Fruit fly (Drosophila melanogaster) whole organism, embryonic: ENCODE results near the gene CG12224.
A peak's percentile ranks its signal among the peaks of the same experiment; 100 is the strongest.

Experiments
- Ada2b ChIP-seq: fragments of 200-800 bp; sonication (Bioruptor generic); IDR thresholded peaks from 2 replicates; pipeline ENCODE4 v1.3.6; 2022; ENCODE audit warnings: missing biosample characterization, missing genetic modification characterization
- Adf1 ChIP-seq: fragments of 200-800 bp; sonication (Bioruptor generic); IDR thresholded peaks from 2 replicates; pipeline ENCODE4 v1.3.6; 2022; ENCODE audit warnings: missing biosample characterization, missing genetic modification characterization
- Aef1 ChIP-seq: fragments of 200-800 bp; sonication (Bioruptor generic); IDR thresholded peaks from 3 replicates; pipeline ENCODE4 v1.3.6; 2022; ENCODE audit warnings: missing biosample characterization, missing genetic modification characterization
- BEAF-32 ChIP-seq: fragments of 200-800 bp; sonication (Bioruptor generic); optimal IDR thresholded peaks from 3 replicates; lab custom pipeline; 2017; ENCODE audit warnings: missing biosample characterization, missing genetic modification characterization, mild to moderate bottlenecking, moderate library complexity, missing genetic modification reagents
- BtbVII ChIP-seq: fragments of 200-800 bp; sonication (Bioruptor generic); optimal IDR thresholded peaks from 3 replicates; lab custom pipeline; 2017; ENCODE audit warnings: missing biosample characterization, mild to moderate bottlenecking, missing genetic modification characterization
- CG10147 ChIP-seq: fragments of 200-800 bp; sonication (Bioruptor generic); optimal IDR thresholded peaks from 2 replicates; lab custom pipeline; 2019; ENCODE audit warnings: missing biosample characterization, mild to moderate bottlenecking, missing genetic modification characterization, moderate library complexity
- CG12071 ChIP-seq: fragments of 200-800 bp; sonication (Bioruptor generic); optimal IDR thresholded peaks from 3 replicates; lab custom pipeline; 2018; ENCODE audit warnings: missing biosample characterization, mild to moderate bottlenecking, missing genetic modification characterization
- CG12299 ChIP-seq: fragments of 200-800 bp; sonication (Bioruptor generic); optimal IDR thresholded peaks from 2 replicates; lab custom pipeline; 2018; ENCODE audit warnings: missing biosample characterization, mild to moderate bottlenecking, missing genetic modification characterization
- CG1233 ChIP-seq: fragments of 200-800 bp; sonication (Bioruptor generic); optimal IDR thresholded peaks from 4 replicates; lab custom pipeline; 2018; ENCODE audit warnings: missing biosample characterization, mild to moderate bottlenecking, missing genetic modification characterization
- CG12659 ChIP-seq: fragments of 200-800 bp; sonication (Bioruptor generic); optimal IDR thresholded peaks from 3 replicates; lab custom pipeline; 2017; ENCODE audit warnings: mild to moderate bottlenecking, missing biosample characterization, missing genetic modification reagents, missing genetic modification characterization
- CG13894 ChIP-seq: fragments of 200-800 bp; sonication (Bioruptor generic); optimal IDR thresholded peaks from 3 replicates; lab custom pipeline; 2018; ENCODE audit warnings: missing biosample characterization, mild to moderate bottlenecking, missing genetic modification characterization, moderate library complexity
- CG14860 ChIP-seq: fragments of 200-800 bp; sonication (Bioruptor generic); IDR thresholded peaks from 3 replicates; pipeline ENCODE4 v1.3.6; 2022; ENCODE audit warnings: missing biosample characterization, missing genetic modification characterization; ENCODE audit not compliant: partially characterized antibody
- CG18262 ChIP-seq: fragments of 200-800 bp; optimal IDR thresholded peaks from 3 replicates; lab custom pipeline; 2019; ENCODE audit warnings: missing biosample characterization, mild to moderate bottlenecking, missing genetic modification characterization, moderate library complexity
- CG18619 ChIP-seq: fragments of 200-800 bp; sonication (Bioruptor generic); optimal IDR thresholded peaks from 3 replicates; lab custom pipeline; 2017; ENCODE audit warnings: missing biosample characterization, mild to moderate bottlenecking, missing genetic modification characterization
- CG2678 ChIP-seq: fragments of 200-800 bp; sonication (Bioruptor generic); optimal IDR thresholded peaks from 3 replicates; lab custom pipeline; 2019; ENCODE audit warnings: missing biosample characterization, mild to moderate bottlenecking, missing genetic modification characterization, moderate library complexity
- CG2712 ChIP-seq: fragments of 200-800 bp; optimal IDR thresholded peaks from 3 replicates; lab custom pipeline; 2019; ENCODE audit warnings: missing biosample characterization, mild to moderate bottlenecking, missing genetic modification characterization, moderate library complexity
- CG31224 ChIP-seq: fragments of 200-800 bp; sonication (Bioruptor generic); IDR thresholded peaks from 2 replicates; pipeline ENCODE4 v1.3.6; 2022; ENCODE audit warnings: missing biosample characterization, missing genetic modification characterization
- CG31365 ChIP-seq: fragments of 200-800 bp; sonication (Bioruptor generic); optimal IDR thresholded peaks from 2 replicates; lab custom pipeline; 2018; ENCODE audit warnings: missing biosample characterization, mild to moderate bottlenecking, missing genetic modification characterization
- CG43689 ChIP-seq: fragments of 200-800 bp; sonication (Bioruptor generic); IDR thresholded peaks from 2 replicates; pipeline ENCODE4 v1.3.6; 2022; ENCODE audit warnings: missing biosample characterization, missing genetic modification characterization
- CG4404 ChIP-seq: fragments of 200-800 bp; sonication (Bioruptor generic); IDR thresholded peaks from 2 replicates; pipeline ENCODE4 v1.3.6; 2022; ENCODE audit warnings: missing biosample characterization, missing genetic modification characterization
- CG4617 ChIP-seq: fragments of 200-800 bp; sonication (Bioruptor generic); optimal IDR thresholded peaks from 3 replicates; lab custom pipeline; 2016; ENCODE audit warnings: missing biosample characterization, missing genetic modification characterization, borderline replicate concordance
- CG4730 ChIP-seq: fragments of 200-800 bp; sonication (Bioruptor generic); IDR thresholded peaks from 2 replicates; pipeline ENCODE4 v1.3.6; 2022; ENCODE audit warnings: missing biosample characterization, missing genetic modification characterization
- CG6272 ChIP-seq: fragments of 200-800 bp; sonication (Bioruptor generic); IDR thresholded peaks from 2 replicates; pipeline ENCODE4 v1.3.6; 2022; ENCODE audit warnings: missing biosample characterization, missing genetic modification characterization
- CG6813 ChIP-seq: fragments of 200-800 bp; sonication (Bioruptor generic); optimal IDR thresholded peaks from 2 replicates; lab custom pipeline; 2017; ENCODE audit warnings: missing biosample characterization, missing genetic modification characterization, mild to moderate bottlenecking, moderate library complexity, missing genetic modification reagents
- CG8089 ChIP-seq: fragments of 200-800 bp; sonication (Bioruptor generic); optimal IDR thresholded peaks from 3 replicates; lab custom pipeline; 2016; ENCODE audit warnings: missing biosample characterization, missing genetic modification characterization
- CG9932 ChIP-seq: fragments of 200-800 bp; sonication (Bioruptor generic); IDR thresholded peaks from 2 replicates; pipeline ENCODE4 v1.3.6; 2022; ENCODE audit warnings: missing biosample characterization, missing genetic modification characterization
- Dip3 ChIP-seq: fragments of 200-800 bp; sonication (Bioruptor generic); optimal IDR thresholded peaks from 3 replicates; lab custom pipeline; 2016; ENCODE audit warnings: missing biosample characterization, missing genetic modification characterization
- Dref ChIP-seq: fragments of 200-800 bp; sonication (Bioruptor generic); IDR thresholded peaks from 2 replicates; pipeline ENCODE4 v1.3.6; 2022; ENCODE audit warnings: missing biosample characterization, missing genetic modification characterization
- Fer1 ChIP-seq: fragments of 200-800 bp; sonication (Bioruptor generic); optimal IDR thresholded peaks from 2 replicates; lab custom pipeline; 2017; ENCODE audit warnings: missing biosample characterization, mild to moderate bottlenecking, missing genetic modification characterization
- Fer2 ChIP-seq: fragments of 200-800 bp; sonication (Bioruptor generic); optimal IDR thresholded peaks from 2 replicates; lab custom pipeline; 2018; ENCODE audit warnings: missing biosample characterization, mild to moderate bottlenecking, missing genetic modification characterization, moderate library complexity
- Hmx ChIP-seq: fragments of 200-800 bp; sonication (Bioruptor generic); optimal IDR thresholded peaks from 2 replicates; lab custom pipeline; 2016; ENCODE audit warnings: missing biosample characterization, missing genetic modification characterization
- Mrtf ChIP-seq: fragments of 200-800 bp; sonication (Bioruptor generic); IDR thresholded peaks from 3 replicates; pipeline ENCODE4 v1.3.6; 2022; ENCODE audit warnings: missing biosample characterization, missing genetic modification characterization
- Sin3A ChIP-seq: fragments of >200 bp; optimal IDR thresholded peaks from 2 replicates; lab custom pipeline; 2018
- Spps ChIP-seq: fragments of 200-800 bp; sonication (Bioruptor generic); optimal IDR thresholded peaks from 2 replicates; lab custom pipeline; 2018; ENCODE audit warnings: missing biosample characterization, mild to moderate bottlenecking, missing genetic modification characterization
- ac ChIP-seq: fragments of 200-800 bp; sonication (Bioruptor generic); optimal IDR thresholded peaks from 3 replicates; lab custom pipeline; 2017; ENCODE audit warnings: missing biosample characterization, mild to moderate bottlenecking, missing genetic modification characterization
- corto ChIP-seq: fragments of 200-800 bp; sonication (Bioruptor generic); optimal IDR thresholded peaks from 2 replicates; lab custom pipeline; 2016; ENCODE audit warnings: missing biosample characterization, mild to moderate bottlenecking, missing genetic modification characterization, moderate library complexity
- da ChIP-seq: fragments of 200-800 bp; sonication (Bioruptor generic); optimal IDR thresholded peaks from 2 replicates; lab custom pipeline; 2016; ENCODE audit warnings: missing biosample characterization, missing genetic modification characterization
- dimm ChIP-seq: fragments of 200-800 bp; sonication (Bioruptor generic); IDR thresholded peaks from 2 replicates; pipeline ENCODE4 v1.3.6; 2022; ENCODE audit warnings: missing biosample characterization, missing genetic modification characterization
- ftz-f1 ChIP-seq: fragments of 200-800 bp; sonication (Bioruptor generic); optimal IDR thresholded peaks from 2 replicates; lab custom pipeline; 2016; ENCODE audit warnings: missing biosample characterization, missing genetic modification characterization
- gce ChIP-seq: fragments of 200-800 bp; sonication (Bioruptor generic); IDR thresholded peaks from 3 replicates; pipeline ENCODE4 v1.3.6; 2022; ENCODE audit warnings: missing biosample characterization, missing genetic modification characterization
- gcm2 ChIP-seq: fragments of 200-800 bp; sonication (Bioruptor generic); optimal IDR thresholded peaks from 2 replicates; lab custom pipeline; 2016; ENCODE audit warnings: missing biosample characterization, missing genetic modification characterization
- lov ChIP-seq, 2 experiments: fragments of 200-800 bp in 1 of 2; fragments of >200 bp in 1 of 2; sonication (Bioruptor generic) in 1 of 2; IDR thresholded peaks in 1 of 2; optimal IDR thresholded peaks in 1 of 2; 2 replicates in 1 of 2; 3 replicates in 1 of 2; pipeline versions ENCODE4 v1.3.6 to Lab custom; 2017 to 2022; ENCODE audit warnings: missing biosample characterization in 1 of 2, missing genetic modification characterization in 1 of 2
- nerfin-1 ChIP-seq: fragments of 200-800 bp; sonication (Bioruptor generic); optimal IDR thresholded peaks from 3 replicates; lab custom pipeline; 2019; ENCODE audit warnings: missing biosample characterization, mild to moderate bottlenecking, missing genetic modification characterization, moderate library complexity
- oc ChIP-seq: fragments of 200-800 bp; sonication (Bioruptor generic); optimal IDR thresholded peaks from 2 replicates; lab custom pipeline; 2018; ENCODE audit warnings: missing biosample characterization, mild to moderate bottlenecking, missing genetic modification characterization, moderate library complexity
- psq ChIP-seq: fragments of 200-800 bp; sonication (Bioruptor generic); optimal IDR thresholded peaks from 2 replicates; lab custom pipeline; 2017; ENCODE audit warnings: missing biosample characterization, missing genetic modification characterization
- slou ChIP-seq: fragments of 200-800 bp; sonication (Bioruptor generic); optimal IDR thresholded peaks from 3 replicates; lab custom pipeline; 2016; ENCODE audit warnings: missing biosample characterization, missing genetic modification characterization
- tna ChIP-seq: fragments of 200-800 bp; sonication (Bioruptor generic); IDR thresholded peaks from 2 replicates; pipeline ENCODE4 v1.3.6; 2022; ENCODE audit warnings: missing biosample characterization, missing genetic modification characterization; ENCODE audit not compliant: partially characterized antibody
- trem ChIP-seq: fragments of 200-800 bp; optimal IDR thresholded peaks from 3 replicates; lab custom pipeline; 2019; ENCODE audit warnings: missing biosample characterization, mild to moderate bottlenecking, missing genetic modification characterization, moderate library complexity
- unc-4 ChIP-seq: fragments of 200-800 bp; sonication (Bioruptor generic); IDR thresholded peaks from 2 replicates; pipeline ENCODE4 v1.3.6; 2022; ENCODE audit warnings: missing biosample characterization, missing genetic modification characterization; ENCODE audit not compliant: partially characterized antibody
- vnd ChIP-seq: fragments of 200-800 bp; sonication (Bioruptor generic); IDR thresholded peaks from 3 replicates; pipeline ENCODE4 v1.3.6; 2022; ENCODE audit warnings: missing biosample characterization, missing genetic modification characterization; ENCODE audit not compliant: partially characterized antibody

The CG12224 gene

DNA sequence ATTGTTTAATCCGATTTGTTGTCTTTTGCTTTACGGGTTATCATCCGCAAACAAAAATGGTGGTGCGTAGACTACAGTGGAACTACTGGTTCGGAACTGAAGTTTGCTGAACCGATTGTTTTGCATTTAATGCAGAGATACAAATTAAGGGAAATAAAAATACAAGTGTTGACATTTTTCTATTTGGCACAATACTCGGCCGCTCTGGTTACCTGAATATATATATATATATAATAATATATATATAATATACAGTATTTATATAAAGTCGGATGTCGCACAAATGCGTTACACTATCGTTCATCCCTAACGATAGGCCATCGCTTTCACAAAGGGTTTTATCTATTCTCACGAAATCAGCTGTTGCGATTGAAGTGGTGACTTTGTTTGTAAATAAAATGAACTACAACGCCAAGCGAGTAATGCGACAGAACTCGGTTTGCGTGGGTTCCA is 35.0 kb upstream of the CG12224 start, which contains the start of the genes DCAF12 and Spt3 (continued):
- TF ChIP-seq Fer1 (no peak), oc (tag; lab: Kevin White, UChicago) (no peak), CG31365 (tag; lab: Kevin White, UChicago) (no peak), Adf1 (GFP tag; lab: Robert Waterston, UW) (no peak), dimm (no peak), da (GFP tag; lab: Kevin White, UChicago) (no peak), CG2712 (peak; percentile 81), CG43689 (no peak), vnd (GFP tag; lab: Robert Waterston, UW) (peak; percentile 96), nerfin-1 (tag; lab: Kevin White, UChicago) (peak; percentile 54), BtbVII (GFP tag; lab: Kevin White, UChicago) (no peak), trem (tag; lab: Kevin White, UChicago) (peak; percentile 85), ac (GFP tag; lab: Kevin White, UChicago) (no peak), slou (GFP tag; lab: Kevin White, UChicago) (peak; percentile 7), psq (GFP tag; lab: Kevin White, UChicago) (peak; percentile 1), Spps (tag; lab: Kevin White, UChicago) (peak; percentile 28), CG18262 (tag; lab: Kevin White, UChicago) (no peak), Sin3A (lab: Kevin White, UChicago) (no peak), tna (GFP tag; lab: Robert Waterston, UW) (peak; percentile 82), CG13894 (no peak), CG12299 (peak; percentile 1), CG4730 (peak; percentile 32; the same call in 1 of the 2 replicates), CG8089 (no peak), CG18619 (GFP tag; lab: Kevin White, UChicago) (no peak), CG6272 (GFP tag; lab: Robert Waterston, UW) (peak; percentile 72), ftz-f1 (no peak), Ada2b (GFP tag; lab: Robert Waterston, UW) (no peak), Fer2 (peak; percentile 27), CG6813 (GFP tag; lab: Kevin White, UChicago) (no peak), BEAF-32 (peak; percentile 80), corto (GFP tag; lab: Kevin White, UChicago) (no peak), Hmx (GFP tag; lab: Kevin White, UChicago) (no peak), CG12071 (GFP tag; lab: Kevin White, UChicago) (no peak), CG2678 (tag; lab: Kevin White, UChicago) (no peak), unc-4 (peak; percentile 87), CG31224 (GFP tag; lab: Robert Waterston, UW) (0 out of 2 replicates have a peak, but pooled peaks have one; percentile 35), CG9932 (GFP tag; lab: Robert Waterston, UW) (peak; percentile 85), Aef1 (GFP tag; lab: Robert Waterston, UW) (peak; percentile 56), gcm2 (GFP tag; lab: Kevin White, UChicago) (no peak), CG12659 (GFP tag; lab: Kevin White, UChicago) (peak; percentile 60), gce (no peak), Dip3 (GFP tag; lab: Kevin White, UChicago) (no peak), Dref (GFP tag; lab: Robert Waterston, UW) (0 out of 2 replicates have a peak, but pooled peaks have one; percentile 25), CG14860 (GFP tag; lab: Robert Waterston, UW) (peak; percentile 95), CG4617 (GFP tag; lab: Kevin White, UChicago) (peak; percentile 44), CG4404 (GFP tag; lab: Robert Waterston, UW) (peak; percentile 58; the same call in 1 of the 2 replicates), Mrtf (0 out of 3 replicates have a peak, but pooled peaks have one; percentile 26), CG10147 (GFP tag; lab: Kevin White, UChicago) (peak; percentile 64), CG1233 (GFP tag; lab: Kevin White, UChicago) (peak; percentile 48), lov (optimal IDR thresholded peaks at IDR 0.05; lab: Kevin White, UChicago) (no peak), lov (GFP tag; IDR thresholded peaks at IDR 0.05; lab: Robert Waterston, UW) (no peak)
